Worm (Caenorhabditis elegans): ENCODE data around the gene srb-1.

DNA sequence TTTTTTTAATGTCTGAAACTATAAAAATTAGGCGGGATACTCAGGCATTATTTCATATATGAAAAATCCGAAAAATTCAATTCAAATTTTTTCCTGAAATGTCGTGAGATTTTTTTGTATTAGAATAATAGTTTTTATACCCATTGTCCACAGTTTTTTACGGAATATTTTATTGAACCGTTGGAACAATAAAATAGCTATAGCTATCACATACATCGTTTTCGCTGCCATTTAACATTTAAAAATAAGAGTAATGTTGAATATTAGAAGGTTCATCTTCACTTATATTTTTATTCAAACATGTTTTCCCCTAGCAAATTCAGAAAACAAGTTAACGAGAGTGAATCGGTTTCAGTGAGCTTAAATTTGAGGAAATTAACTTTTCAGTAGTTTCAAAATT lies 778 bp upstream of the srb-1 start, which contains the start of gene C27D6.15:
- TF ChIP-seq lin-26 (GFP tag; IDR thresholded peaks at IDR 0.05), result no peak
- TF ChIP-seq F57A8.1 (GFP tag; optimal IDR thresholded peaks at IDR 0.05), result no peak
- TF ChIP-seq Y95B8A.8 (GFP tag; IDR thresholded peaks at IDR 0.05), result no peak

Measured in whole organism, young adult.